Worm (Caenorhabditis elegans): ENCODE data around the gene T01B7.5.

ce11 chrII:8716231-8716878, at the start of gene T01B7.5, which contains the start of gene cyn-11:
- TF ChIP-seq php-3 (GFP tag; IDR thresholded peaks at IDR 0.05) (no peak), nhr-11 (tag; optimal IDR thresholded peaks at IDR 0.05) (no peak), skn-1 (tag; optimal IDR thresholded peaks at IDR 0.05) (no peak)
